Fruit fly (Drosophila melanogaster) whole organism, embryonic: ENCODE measurements around the gene CG13070.

Experiments used
- Atf3 ChIP-seq: fragments of 200-800 bp; sonication (Bioruptor generic); optimal IDR thresholded peaks from 3 replicates; lab custom pipeline; 2016; ENCODE audit warnings: missing biosample characterization, missing genetic modification characterization
- Awh ChIP-seq: fragments of 200-800 bp; sonication (Bioruptor generic); IDR thresholded peaks from 2 replicates; pipeline ENCODE4, ENCODE4 v1.3.6; 2022; ENCODE audit warnings: missing biosample characterization, missing genetic modification characterization
- CG10321 ChIP-seq: fragments of 200-800 bp; sonication (Bioruptor generic); IDR thresholded peaks from 2 replicates; pipeline ENCODE4 v1.3.6; 2022; ENCODE audit warnings: missing biosample characterization, missing genetic modification characterization
- CG11085 ChIP-seq: fragments of 200-800 bp; sonication (Bioruptor generic); IDR thresholded peaks from 2 replicates; pipeline ENCODE4 v1.3.6; 2022; ENCODE audit warnings: missing biosample characterization, missing genetic modification characterization
- CG11093 ChIP-seq: fragments of 200-800 bp; sonication (Bioruptor generic); IDR thresholded peaks from 3 replicates; pipeline ENCODE4 v1.3.6; 2022; ENCODE audit warnings: missing biosample characterization, missing genetic modification characterization
- CG12236 ChIP-seq: fragments of 200-800 bp; sonication (Bioruptor generic); optimal IDR thresholded peaks from 2 replicates; lab custom pipeline; 2016; ENCODE audit warnings: missing biosample characterization, missing genetic modification characterization
- CG12769 ChIP-seq: fragments of 200-800 bp; sonication (Bioruptor generic); optimal IDR thresholded peaks from 2 replicates; lab custom pipeline; 2019; ENCODE audit warnings: missing biosample characterization, mild to moderate bottlenecking, missing genetic modification characterization, moderate library complexity
- CG13296 ChIP-seq: fragments of 200-800 bp; sonication (Bioruptor generic); optimal IDR thresholded peaks from 3 replicates; lab custom pipeline; 2018; ENCODE audit warnings: missing biosample characterization, mild to moderate bottlenecking, missing genetic modification characterization
- CG15269 ChIP-seq: fragments of 200-800 bp; sonication (Bioruptor generic); optimal IDR thresholded peaks from 2 replicates; lab custom pipeline; 2018; ENCODE audit warnings: missing biosample characterization, mild to moderate bottlenecking, missing genetic modification characterization, moderate library complexity
- CG15514 ChIP-seq: fragments of 200-800 bp; sonication (Bioruptor generic); optimal IDR thresholded peaks from 3 replicates; lab custom pipeline; 2017; ENCODE audit warnings: missing biosample characterization, missing genetic modification characterization, mild to moderate bottlenecking, moderate library complexity, missing genetic modification reagents
- CG15601 ChIP-seq: fragments of 200-800 bp; sonication (Bioruptor generic); optimal IDR thresholded peaks from 3 replicates; lab custom pipeline; 2019; ENCODE audit warnings: missing biosample characterization, mild to moderate bottlenecking, missing genetic modification characterization, moderate library complexity
- CG17385 ChIP-seq: fragments of 200-800 bp; sonication (Bioruptor generic); optimal IDR thresholded peaks from 3 replicates; lab custom pipeline; 2018; ENCODE audit warnings: missing biosample characterization, mild to moderate bottlenecking, missing genetic modification characterization
- CG18011 ChIP-seq: fragments of 200-800 bp; sonication (Bioruptor generic); optimal IDR thresholded peaks from 2 replicates; lab custom pipeline; 2017; ENCODE audit warnings: missing biosample characterization, missing genetic modification characterization, mild to moderate bottlenecking, moderate library complexity, missing genotype
- CG18262 ChIP-seq: fragments of 200-800 bp; optimal IDR thresholded peaks from 3 replicates; lab custom pipeline; 2019; ENCODE audit warnings: missing biosample characterization, mild to moderate bottlenecking, missing genetic modification characterization, moderate library complexity
- CG30431 ChIP-seq: fragments of 200-800 bp; sonication (Bioruptor generic); optimal IDR thresholded peaks from 2 replicates; lab custom pipeline; 2017; ENCODE audit warnings: missing biosample characterization, missing genetic modification characterization
- CHES-1-like ChIP-seq: fragments of 200-800 bp; sonication (Bioruptor generic); optimal IDR thresholded peaks from 2 replicates; lab custom pipeline; 2016; ENCODE audit warnings: missing biosample characterization, missing genetic modification characterization
- Hey ChIP-seq: fragments of 200-800 bp; sonication (Bioruptor generic); optimal IDR thresholded peaks from 3 replicates; lab custom pipeline; 2018; ENCODE audit warnings: missing biosample characterization, mild to moderate bottlenecking, missing genetic modification characterization
- Hr78 ChIP-seq, 2 experiments: fragments of 200-800 bp in 1 of 2; fragments of >200 bp in 1 of 2; sonication (Bioruptor generic) in 1 of 2; optimal IDR thresholded peaks; 2 replicates each; lab custom pipeline; 2017 to 2019; ENCODE audit warnings: missing biosample characterization in 2 of 2, missing genetic modification characterization in 2 of 2, mild to moderate bottlenecking in 1 of 2, moderate library complexity in 1 of 2
- Lim3 ChIP-seq: fragments of 200-800 bp; sonication (Bioruptor generic); IDR thresholded peaks from 2 replicates; pipeline ENCODE4 v1.3.6; 2022; ENCODE audit warnings: missing biosample characterization, missing genetic modification characterization
- Nf-YC ChIP-seq: fragments of 200-800 bp; optimal IDR thresholded peaks from 3 replicates; lab custom pipeline; 2019; ENCODE audit warnings: missing biosample characterization, mild to moderate bottlenecking, missing genetic modification characterization, moderate library complexity
- Optix ChIP-seq: fragments of 200-800 bp; sonication (Bioruptor generic); IDR thresholded peaks from 3 replicates; pipeline ENCODE4 v1.3.6; 2022; ENCODE audit warnings: missing biosample characterization, missing genetic modification characterization
- Stat92E ChIP-seq, 3 experiments: fragments of >200 bp in 2 of 3; fragments of 200-800 bp in 1 of 3; sonication (Bioruptor generic) in 1 of 3; optimal IDR thresholded peaks; 2 replicates each; lab custom pipeline; 2017 to 2019; ENCODE audit warnings: missing biosample characterization in 3 of 3, missing genetic modification characterization in 3 of 3, mild to moderate bottlenecking in 1 of 3, moderate library complexity in 1 of 3
- Tbp ChIP-seq: fragments of >200 bp; optimal IDR thresholded peaks from 2 replicates; lab custom pipeline; 2018; ENCODE audit warnings: missing biosample characterization, missing genetic modification characterization
- Trl ChIP-seq, 3 experiments: fragments of >200 bp in 2 of 3; fragments of 200-800 bp in 1 of 3; sonication (Bioruptor generic) in 1 of 3; optimal IDR thresholded peaks; 2 replicates in 1 of 3; 3 replicates in 2 of 3; lab custom pipeline; 2016 to 2017; ENCODE audit warnings: missing biosample characterization in 1 of 3, missing genetic modification characterization in 1 of 3
- abd-A ChIP-seq: fragments of 200-800 bp; sonication (Bioruptor generic); optimal IDR thresholded peaks from 3 replicates; lab custom pipeline; 2019; ENCODE audit warnings: missing biosample characterization, mild to moderate bottlenecking, missing genetic modification characterization, moderate library complexity
- amos ChIP-seq: fragments of 200-800 bp; sonication (Bioruptor generic); IDR thresholded peaks from 2 replicates; pipeline ENCODE4 v1.3.6; 2022; ENCODE audit warnings: missing biosample characterization, missing genetic modification characterization; ENCODE audit not compliant: partially characterized antibody
- chinmo ChIP-seq: fragments of 200-800 bp; sonication (Bioruptor generic); IDR thresholded peaks from 4 replicates; pipeline ENCODE4 v1.3.6; 2022; ENCODE audit warnings: missing biosample characterization, missing genetic modification characterization; ENCODE audit not compliant: partially characterized antibody
- disco-r ChIP-seq: fragments of 200-800 bp; sonication (Bioruptor generic); optimal IDR thresholded peaks from 2 replicates; lab custom pipeline; 2016; ENCODE audit warnings: missing biosample characterization, missing genetic modification characterization
- gcm2 ChIP-seq: fragments of 200-800 bp; sonication (Bioruptor generic); optimal IDR thresholded peaks from 2 replicates; lab custom pipeline; 2016; ENCODE audit warnings: missing biosample characterization, missing genetic modification characterization
- gsb ChIP-seq: fragments of 200-800 bp; sonication (Bioruptor generic); IDR thresholded peaks from 2 replicates; pipeline ENCODE4 v1.3.6; 2022; ENCODE audit warnings: missing biosample characterization, missing genetic modification characterization
- jing ChIP-seq: fragments of 200-800 bp; sonication (Bioruptor generic); optimal IDR thresholded peaks from 2 replicates; lab custom pipeline; 2018; ENCODE audit warnings: missing biosample characterization, mild to moderate bottlenecking, missing genetic modification characterization
- nom ChIP-seq: fragments of 200-800 bp; sonication (Bioruptor generic); optimal IDR thresholded peaks from 2 replicates; lab custom pipeline; 2017; ENCODE audit warnings: missing biosample characterization, missing genetic modification characterization, mild to moderate bottlenecking, moderate library complexity, missing genetic modification reagents
- oc ChIP-seq: fragments of 200-800 bp; sonication (Bioruptor generic); optimal IDR thresholded peaks from 2 replicates; lab custom pipeline; 2018; ENCODE audit warnings: missing biosample characterization, mild to moderate bottlenecking, missing genetic modification characterization, moderate library complexity
- pb ChIP-seq: fragments of 200-800 bp; sonication (Bioruptor generic); optimal IDR thresholded peaks from 3 replicates; lab custom pipeline; 2016; ENCODE audit warnings: missing biosample characterization, missing genetic modification characterization
- schlank ChIP-seq: fragments of 200-800 bp; sonication (Bioruptor generic); optimal IDR thresholded peaks from 2 replicates; lab custom pipeline; 2018; ENCODE audit warnings: missing biosample characterization, mild to moderate bottlenecking, missing genetic modification characterization
- sens-2 ChIP-seq: fragments of 200-800 bp; sonication (Bioruptor generic); IDR thresholded peaks from 2 replicates; pipeline ENCODE4 v1.3.6; 2022; ENCODE audit warnings: missing biosample characterization, missing genetic modification characterization
- slou ChIP-seq: fragments of 200-800 bp; sonication (Bioruptor generic); optimal IDR thresholded peaks from 3 replicates; lab custom pipeline; 2016; ENCODE audit warnings: missing biosample characterization, missing genetic modification characterization
- usp ChIP-seq: fragments of >200 bp; optimal IDR thresholded peaks from 2 replicates; lab custom pipeline; 2017; ENCODE audit warnings: missing biosample characterization, missing genetic modification characterization
- z ChIP-seq: fragments of 200-800 bp; sonication (Bioruptor generic); IDR thresholded peaks from 3 replicates; pipeline ENCODE4 v1.3.6; 2022; ENCODE audit warnings: missing biosample characterization, missing genetic modification characterization

Gene CG13070

DNA sequence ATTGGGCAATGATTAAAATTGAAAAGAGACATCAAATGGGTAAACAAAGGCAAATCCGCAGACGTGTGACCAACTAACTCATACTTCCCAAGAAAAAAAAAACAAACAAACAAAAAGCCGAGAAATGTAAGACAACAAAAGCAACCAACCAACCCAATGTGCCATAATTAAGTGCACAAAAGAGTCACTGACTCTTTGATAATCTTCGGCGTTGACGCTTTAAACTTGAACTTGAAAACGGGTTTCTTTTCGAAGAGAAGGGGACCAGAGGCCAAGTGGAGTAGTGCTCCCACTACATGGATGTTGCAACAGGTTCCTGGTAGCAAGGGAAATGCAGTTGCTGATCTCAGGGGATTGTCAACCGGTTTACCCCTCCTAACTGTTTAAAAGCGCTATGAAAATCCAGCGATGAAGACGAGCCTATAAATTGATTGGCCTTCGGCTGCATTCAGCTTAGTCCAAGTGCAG, 16.9 kb downstream of the CG13070 start, which contains the start of gene CG13064:
CG13064 (plus strand) TSS at position 418 of the 468 bp plus-strand sequence.
- TF ChIP-seq Nf-YC (no peak), CG13296 (GFP tag; lab: Kevin White, UChicago) (no peak), schlank (tag; lab: Kevin White, UChicago) (no peak), CG12236 (GFP tag; lab: Kevin White, UChicago) (no peak), pb (no peak), Stat92E (GFP tag; optimal IDR thresholded peaks at IDR 0.05; lab: Kevin White, UChicago) (no peak), CG10321 (GFP tag; lab: Robert Waterston, UW) (no peak), sens-2 (no peak), jing (GFP tag; lab: Kevin White, UChicago) (no peak), oc (tag; lab: Kevin White, UChicago) (peak; percentile 56), amos (GFP tag; lab: Robert Waterston, UW) (no peak), chinmo (GFP tag; lab: Robert Waterston, UW) (0 out of 4 replicates have a peak, but pooled peaks have one; percentile 65), CG18011 (no peak), CG15269 (tag; lab: Kevin White, UChicago) (peak; percentile 27), Awh (GFP tag; lab: Robert Waterston, UW) (peak; percentile 19; the same call in 1 of the 2 replicates), gcm2 (GFP tag; lab: Kevin White, UChicago) (no peak), CG11093 (GFP tag; lab: Robert Waterston, UW) (no peak), Lim3 (GFP tag; lab: Robert Waterston, UW) (no peak), Tbp (GFP tag; lab: Kevin White, UChicago) (no peak), CG30431 (GFP tag; lab: Kevin White, UChicago) (no peak), CG15601 (tag; lab: Kevin White, UChicago) (no peak), Optix (no peak), abd-A (tag; lab: Kevin White, UChicago) (peak; percentile 75), Hr78 (GFP tag; optimal IDR thresholded peaks at IDR 0.05; lab: Kevin White, UChicago) (peak in 1 of 2 experiments; percentile 87), z (no peak), Atf3 (GFP tag; lab: Kevin White, UChicago) (no peak), disco-r (no peak), Hey (tag; lab: Kevin White, UChicago) (no peak), CG11085 (GFP tag; lab: Robert Waterston, UW) (no peak), slou (no peak), CG12769 (tag; lab: Kevin White, UChicago) (peak; percentile 50), usp (no peak), CG15514 (GFP tag; lab: Kevin White, UChicago) (no peak), Trl (optimal IDR thresholded peaks at IDR 0.05; lab: Kevin White, UChicago) (no peak), Trl (GFP tag; optimal IDR thresholded peaks at IDR 0.05; lab: Kevin White, UChicago) (no peak), CG18262 (no peak), gsb (GFP tag; lab: Robert Waterston, UW) (no peak), nom (GFP tag; lab: Kevin White, UChicago) (peak; percentile 8), CHES-1-like (GFP tag; lab: Kevin White, UChicago) (no peak), CG17385 (GFP tag; lab: Kevin White, UChicago) (no peak)
